Fruit fly (Drosophila melanogaster) whole organism, embryonic: ENCODE results near the gene Neu2.
A peak's percentile ranks its signal among the peaks of the same experiment; 100 is the strongest.

Experiments used
- CG11695 ChIP-seq: fragments of 200-800 bp; sonication (Bioruptor generic); IDR thresholded peaks from 3 replicates; pipeline ENCODE4 v1.3.6; 2022; ENCODE audit warnings: missing biosample characterization, missing genetic modification characterization
- CG13123 ChIP-seq: fragments of 200-800 bp; sonication (Bioruptor generic); optimal IDR thresholded peaks from 2 replicates; lab custom pipeline; 2016; ENCODE audit warnings: missing biosample characterization, missing genetic modification characterization
- CG13775 ChIP-seq: fragments of 200-800 bp; sonication (Bioruptor generic); optimal IDR thresholded peaks from 3 replicates; lab custom pipeline; 2017; ENCODE audit warnings: missing biosample characterization, mild to moderate bottlenecking, missing genetic modification characterization
- CG1792 ChIP-seq: fragments of 200-800 bp; sonication (Bioruptor generic); optimal IDR thresholded peaks from 2 replicates; lab custom pipeline; 2016; ENCODE audit warnings: missing biosample characterization, missing genetic modification characterization
- CG18476 ChIP-seq: fragments of 200-800 bp; sonication (Bioruptor generic); optimal IDR thresholded peaks from 2 replicates; lab custom pipeline; 2016; ENCODE audit warnings: missing biosample characterization, mild to moderate bottlenecking, missing genetic modification characterization
- CG30020 ChIP-seq: fragments of 200-800 bp; optimal IDR thresholded peaks from 2 replicates; lab custom pipeline; 2019; ENCODE audit warnings: missing biosample characterization, mild to moderate bottlenecking, missing genetic modification characterization, moderate library complexity
- CG30431 ChIP-seq: fragments of 200-800 bp; sonication (Bioruptor generic); optimal IDR thresholded peaks from 2 replicates; lab custom pipeline; 2017; ENCODE audit warnings: missing biosample characterization, missing genetic modification characterization
- CG32772 ChIP-seq: fragments of 200-800 bp; sonication (Bioruptor generic); IDR thresholded peaks from 2 replicates; pipeline ENCODE4 v1.3.6; 2022; ENCODE audit warnings: missing biosample characterization, missing genetic modification characterization
- CG3281 ChIP-seq: fragments of 200-800 bp; sonication (Bioruptor generic); optimal IDR thresholded peaks from 3 replicates; lab custom pipeline; 2017; ENCODE audit warnings: missing biosample characterization, mild to moderate bottlenecking, missing genetic modification characterization
- CG3407 ChIP-seq: fragments of 200-800 bp; sonication (Bioruptor generic); optimal IDR thresholded peaks from 2 replicates; lab custom pipeline; 2018; ENCODE audit warnings: missing biosample characterization, mild to moderate bottlenecking, missing genetic modification characterization
- CG34224 ChIP-seq: fragments of 200-800 bp; sonication (Bioruptor generic); IDR thresholded peaks from 3 replicates; pipeline ENCODE4 v1.3.6; 2022; ENCODE audit warnings: missing biosample characterization, missing genetic modification characterization; ENCODE audit not compliant: partially characterized antibody
- CG43689 ChIP-seq: fragments of 200-800 bp; sonication (Bioruptor generic); IDR thresholded peaks from 2 replicates; pipeline ENCODE4 v1.3.6; 2022; ENCODE audit warnings: missing biosample characterization, missing genetic modification characterization
- CG6254 ChIP-seq: fragments of 200-800 bp; sonication (Bioruptor generic); optimal IDR thresholded peaks from 3 replicates; lab custom pipeline; 2017; ENCODE audit warnings: mild to moderate bottlenecking, missing biosample characterization, missing genetic modification reagents, missing genetic modification characterization
- CG7928 ChIP-seq: fragments of 200-800 bp; sonication (Bioruptor generic); optimal IDR thresholded peaks from 2 replicates; lab custom pipeline; 2017; ENCODE audit warnings: missing biosample characterization, mild to moderate bottlenecking, missing genetic modification characterization
- CG8765 ChIP-seq: fragments of 200-800 bp; sonication (Bioruptor generic); IDR thresholded peaks from 2 replicates; pipeline ENCODE4 v1.3.6; 2022; ENCODE audit warnings: missing biosample characterization, missing genetic modification characterization
- CG9609 ChIP-seq: fragments of 200-800 bp; sonication (Bioruptor generic); optimal IDR thresholded peaks from 3 replicates; lab custom pipeline; 2016; ENCODE audit warnings: missing biosample characterization, missing genetic modification characterization
- D19B ChIP-seq: fragments of 200-800 bp; sonication (Bioruptor generic); optimal IDR thresholded peaks from 2 replicates; lab custom pipeline; 2017; ENCODE audit warnings: missing biosample characterization, mild to moderate bottlenecking, missing genetic modification characterization
- Deaf1 ChIP-seq: fragments of 200-800 bp; optimal IDR thresholded peaks from 3 replicates; lab custom pipeline; 2019; ENCODE audit warnings: missing biosample characterization, mild to moderate bottlenecking, missing genetic modification characterization, moderate library complexity
- Gsc ChIP-seq: fragments of 200-800 bp; sonication (Bioruptor generic); IDR thresholded peaks from 2 replicates; pipeline ENCODE4 v1.3.6; 2022; ENCODE audit warnings: missing biosample characterization, missing genetic modification characterization
- HLH4C ChIP-seq: fragments of 200-800 bp; sonication (Bioruptor generic); IDR thresholded peaks from 3 replicates; pipeline ENCODE4 v1.3.6; 2022; ENCODE audit warnings: missing biosample characterization, missing genetic modification characterization; ENCODE audit not compliant: partially characterized antibody
- Hand ChIP-seq: fragments of 200-800 bp; sonication (Bioruptor generic); optimal IDR thresholded peaks from 2 replicates; lab custom pipeline; 2017; ENCODE audit warnings: mild to moderate bottlenecking, missing biosample characterization, missing genetic modification reagents, missing genetic modification characterization
- HmgD ChIP-seq: fragments of 200-800 bp; sonication (Bioruptor generic); optimal IDR thresholded peaks from 3 replicates; lab custom pipeline; 2016; ENCODE audit warnings: missing biosample characterization, missing genetic modification characterization
- HmgZ ChIP-seq: fragments of 200-800 bp; sonication (Bioruptor generic); optimal IDR thresholded peaks from 2 replicates; lab custom pipeline; 2018; ENCODE audit warnings: missing biosample characterization, mild to moderate bottlenecking, missing genetic modification characterization
- Hr39 ChIP-seq: fragments of >200 bp; optimal IDR thresholded peaks from 2 replicates; lab custom pipeline; 2017
- MESR4 ChIP-seq: fragments of 200-800 bp; sonication (Bioruptor generic); optimal IDR thresholded peaks from 2 replicates; lab custom pipeline; 2018; ENCODE audit warnings: missing biosample characterization, mild to moderate bottlenecking, missing genetic modification characterization, moderate library complexity
- NfI ChIP-seq: fragments of 200-800 bp; sonication (Bioruptor generic); optimal IDR thresholded peaks from 3 replicates; lab custom pipeline; 2018; ENCODE audit warnings: missing biosample characterization, mild to moderate bottlenecking, missing genetic modification characterization, moderate library complexity
- Pdp1 ChIP-seq, 2 experiments: fragments of 200-800 bp; sonication (Bioruptor generic); optimal IDR thresholded peaks; 3 replicates each; lab custom pipeline; 2016; ENCODE audit warnings: missing biosample characterization in 2 of 2, missing genetic modification characterization in 2 of 2, mild to moderate bottlenecking in 1 of 2, moderate library complexity in 1 of 2
- Stat92E ChIP-seq, 3 experiments: fragments of >200 bp in 2 of 3; fragments of 200-800 bp in 1 of 3; sonication (Bioruptor generic) in 1 of 3; optimal IDR thresholded peaks; 2 replicates each; lab custom pipeline; 2017 to 2019; ENCODE audit warnings: missing biosample characterization in 3 of 3, missing genetic modification characterization in 3 of 3, mild to moderate bottlenecking in 1 of 3, moderate library complexity in 1 of 3
- Trl ChIP-seq, 3 experiments: fragments of >200 bp in 2 of 3; fragments of 200-800 bp in 1 of 3; sonication (Bioruptor generic) in 1 of 3; optimal IDR thresholded peaks; 2 replicates in 1 of 3; 3 replicates in 2 of 3; lab custom pipeline; 2016 to 2017; ENCODE audit warnings: missing biosample characterization in 1 of 3, missing genetic modification characterization in 1 of 3
- Usf ChIP-seq: fragments of 200-800 bp; sonication (Bioruptor generic); optimal IDR thresholded peaks from 2 replicates; lab custom pipeline; 2017; ENCODE audit warnings: missing genotype, missing biosample characterization, missing genetic modification characterization
- Xrp1 ChIP-seq: fragments of 200-800 bp; sonication (Bioruptor generic); IDR thresholded peaks from 2 replicates; pipeline ENCODE4 v1.3.6; 2022; ENCODE audit warnings: missing biosample characterization, missing genetic modification characterization
- aop ChIP-seq: fragments of 200-800 bp; sonication (Bioruptor generic); IDR thresholded peaks from 2 replicates; pipeline ENCODE4 v1.3.6; 2022; ENCODE audit warnings: missing biosample characterization, missing genetic modification characterization
- bowl ChIP-seq: fragments of 200-800 bp; sonication (Bioruptor generic); IDR thresholded peaks from 2 replicates; pipeline ENCODE4 v1.3.6; 2022; ENCODE audit warnings: missing biosample characterization, missing genetic modification characterization
- chif ChIP-seq, 2 experiments: fragments of 200-800 bp; sonication (Bioruptor generic); optimal IDR thresholded peaks; 3 replicates each; lab custom pipeline; 2016; ENCODE audit warnings: missing biosample characterization in 2 of 2, missing genetic modification characterization in 2 of 2
- crc ChIP-seq: fragments of 200-800 bp; sonication (Bioruptor generic); optimal IDR thresholded peaks from 2 replicates; lab custom pipeline; 2016; ENCODE audit warnings: missing biosample characterization, missing genetic modification characterization
- exex ChIP-seq: fragments of 200-800 bp; sonication (Bioruptor generic); optimal IDR thresholded peaks from 4 replicates; lab custom pipeline; 2018; ENCODE audit warnings: missing biosample characterization, mild to moderate bottlenecking, missing genetic modification characterization, moderate library complexity
- gem ChIP-seq: fragments of 200-800 bp; sonication (Bioruptor generic); optimal IDR thresholded peaks from 2 replicates; lab custom pipeline; 2019; ENCODE audit warnings: missing biosample characterization, mild to moderate bottlenecking, missing genetic modification characterization, moderate library complexity
- gsb ChIP-seq: fragments of 200-800 bp; sonication (Bioruptor generic); IDR thresholded peaks from 2 replicates; pipeline ENCODE4 v1.3.6; 2022; ENCODE audit warnings: missing biosample characterization, missing genetic modification characterization
- kah ChIP-seq: fragments of 200-800 bp; sonication (Bioruptor generic); optimal IDR thresholded peaks from 2 replicates; lab custom pipeline; 2018; ENCODE audit warnings: missing biosample characterization, mild to moderate bottlenecking, missing genetic modification characterization
- lab ChIP-seq: fragments of 200-800 bp; sonication (Bioruptor generic); optimal IDR thresholded peaks from 3 replicates; lab custom pipeline; 2017; ENCODE audit warnings: missing biosample characterization, missing genetic modification characterization, mild to moderate bottlenecking, moderate library complexity, missing genetic modification reagents
- oc ChIP-seq: fragments of 200-800 bp; sonication (Bioruptor generic); optimal IDR thresholded peaks from 2 replicates; lab custom pipeline; 2018; ENCODE audit warnings: missing biosample characterization, mild to moderate bottlenecking, missing genetic modification characterization, moderate library complexity
- pb ChIP-seq: fragments of 200-800 bp; sonication (Bioruptor generic); optimal IDR thresholded peaks from 3 replicates; lab custom pipeline; 2016; ENCODE audit warnings: missing biosample characterization, missing genetic modification characterization
- phol ChIP-seq: fragments of 200-800 bp; sonication (Bioruptor generic); optimal IDR thresholded peaks from 3 replicates; lab custom pipeline; 2018; ENCODE audit warnings: missing biosample characterization, mild to moderate bottlenecking, missing genetic modification characterization, moderate library complexity
- slbo ChIP-seq: fragments of 200-800 bp; sonication (Bioruptor generic); IDR thresholded peaks from 2 replicates; pipeline ENCODE4 v1.3.6; 2022; ENCODE audit warnings: missing biosample characterization, missing genetic modification characterization
- tap ChIP-seq: fragments of 200-800 bp; optimal IDR thresholded peaks from 3 replicates; lab custom pipeline; 2019; ENCODE audit warnings: missing biosample characterization, mild to moderate bottlenecking, missing genetic modification characterization, moderate library complexity
- tin ChIP-seq: fragments of 200-800 bp; sonication (Bioruptor generic); optimal IDR thresholded peaks from 3 replicates; lab custom pipeline; 2016; ENCODE audit warnings: missing biosample characterization, missing genetic modification characterization
- zf30C ChIP-seq: fragments of 200-800 bp; sonication (Bioruptor generic); optimal IDR thresholded peaks from 3 replicates; lab custom pipeline; 2018; ENCODE audit warnings: missing biosample characterization, mild to moderate bottlenecking, missing genetic modification characterization
- zfh2 ChIP-seq: fragments of 200-800 bp; sonication (Bioruptor generic); optimal IDR thresholded peaks from 2 replicates; lab custom pipeline; 2016; ENCODE audit warnings: missing biosample characterization, missing genetic modification characterization

Gene Neu2

DNA sequence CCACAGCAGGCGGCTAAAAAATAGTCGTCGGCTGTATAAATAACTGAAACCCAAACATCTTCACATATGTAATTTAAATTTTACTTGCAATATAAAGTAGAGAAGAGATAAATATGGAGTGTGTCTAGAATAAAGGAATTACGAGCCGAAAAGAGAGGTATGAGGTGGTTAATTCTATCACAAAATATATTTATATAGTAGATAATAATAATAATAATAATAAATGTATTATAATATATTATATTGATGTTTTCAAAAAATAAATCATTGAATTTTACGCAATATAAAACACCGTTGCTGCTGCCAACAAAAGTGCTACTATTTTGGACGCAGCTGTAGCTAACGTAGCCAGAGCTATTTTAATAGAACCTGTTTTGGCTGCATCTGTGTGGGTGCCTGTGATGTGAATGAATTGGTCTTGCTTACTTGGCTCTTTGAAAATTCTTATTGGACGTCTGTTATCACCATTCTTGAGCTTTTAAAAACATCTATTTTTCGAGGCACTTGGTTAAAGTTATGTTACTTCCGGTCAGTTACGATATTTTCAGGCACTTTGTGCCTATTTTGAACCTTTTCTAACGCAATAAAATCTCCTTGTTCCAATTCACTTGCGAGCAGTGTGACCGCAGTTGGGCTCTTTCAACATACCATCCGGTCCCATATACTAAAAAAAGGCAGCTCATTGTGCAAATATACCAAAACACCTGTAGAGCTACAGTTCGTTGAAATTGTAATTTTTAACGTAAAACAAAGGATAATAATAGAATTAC lies 6.7 kb upstream of the Neu2 start, which contains the start of gene Hr78 (continued):
- TF ChIP-seq CG1792 (no peak), CG30020 (peak; percentile 50), Pdp1 (GFP tag; optimal IDR thresholded peaks at IDR 0.05; lab: Kevin White, UChicago) (peak in 1 of 2 experiments; percentile 20), CG11695 (GFP tag; lab: Robert Waterston, UW) (peak; percentile 89; the same call in 2 of the 3 replicates), CG18476 (peak; percentile 57), kah (GFP tag; lab: Kevin White, UChicago) (peak; percentile 97), CG32772 (GFP tag; lab: Robert Waterston, UW) (no peak), Hand (GFP tag; lab: Kevin White, UChicago) (peak; percentile 86), Usf (GFP tag; lab: Kevin White, UChicago) (peak; percentile 54), pb (no peak), Trl (optimal IDR thresholded peaks at IDR 0.05; lab: Kevin White, UChicago) (no peak), Trl (GFP tag; optimal IDR thresholded peaks at IDR 0.05; lab: Kevin White, UChicago) (no peak), crc (GFP tag; lab: Kevin White, UChicago) (no peak), CG3407 (GFP tag; lab: Kevin White, UChicago) (peak; percentile 54), tap (tag; lab: Kevin White, UChicago) (peak; percentile 69), CG30431 (peak; percentile 63), HLH4C (GFP tag; lab: Robert Waterston, UW) (no peak), CG9609 (no peak), bowl (GFP tag; lab: Robert Waterston, UW) (no peak), phol (tag; lab: Kevin White, UChicago) (peak; percentile 79), zf30C (no peak), NfI (GFP tag; lab: Kevin White, UChicago) (peak; percentile 77), CG3281 (GFP tag; lab: Kevin White, UChicago) (peak; percentile 89), CG7928 (GFP tag; lab: Kevin White, UChicago) (peak; percentile 22), tin (GFP tag; lab: Kevin White, UChicago) (peak; percentile 51), Gsc (no peak), chif (GFP tag; optimal IDR thresholded peaks at IDR 0.05; lab: Kevin White, UChicago) (no peak), lab (peak; percentile 91), gsb (GFP tag; lab: Robert Waterston, UW) (0 out of 2 replicates have a peak, but pooled peaks have one; percentile 45), Deaf1 (peak; percentile 69), Hr39 (lab: Kevin White, UChicago) (no peak), Xrp1 (GFP tag; lab: Robert Waterston, UW) (peak; percentile 81), MESR4 (GFP tag; lab: Kevin White, UChicago) (peak; percentile 93), D19B (peak; percentile 69), gem (tag; lab: Kevin White, UChicago) (peak; percentile 92), HmgD (GFP tag; lab: Kevin White, UChicago) (no peak), zfh2 (GFP tag; lab: Kevin White, UChicago) (no peak), HmgZ (tag; lab: Kevin White, UChicago) (peak; percentile 22), CG43689 (GFP tag; lab: Robert Waterston, UW) (no peak), CG8765 (GFP tag; lab: Robert Waterston, UW) (no peak; the same call in 1 of the 2 replicates), CG34224 (0 out of 3 replicates have a peak, but pooled peaks have one; percentile 35), exex (tag; lab: Kevin White, UChicago) (no peak), oc (tag; lab: Kevin White, UChicago) (no peak), CG13775 (peak; percentile 82), CG13123 (GFP tag; lab: Kevin White, UChicago) (peak; percentile 19), aop (no peak), CG6254 (GFP tag; lab: Kevin White, UChicago) (peak; percentile 72), Stat92E (GFP tag; optimal IDR thresholded peaks at IDR 0.05; lab: Kevin White, UChicago) (peak in 1 of 3 experiments; percentile 40), slbo (GFP tag; lab: Robert Waterston, UW) (peak; percentile 74)
